Worm (Caenorhabditis elegans) whole organism, L2 larva: ENCODE results near the gene twk-4.

Source experiments
- C34F6.9 ChIP-seq: fragments of 150-350 bp; optimal IDR thresholded peaks from 2 replicates; lab custom pipeline; 2014; ENCODE audit warnings: missing biosample characterization, missing genetic modification characterization
- F13H6.1 ChIP-seq: sonication (generic microtip); optimal IDR thresholded peaks from 2 replicates; lab custom pipeline; 2016; ENCODE audit warnings: missing genetic modification characterization, missing compliant biosample characterization
- R02D3.7 ChIP-seq: fragments of 150-350 bp; optimal IDR thresholded peaks from 2 replicates; lab custom pipeline; 2014; ENCODE audit warnings: missing biosample characterization, missing genetic modification characterization
- Y55F3AM.14 ChIP-seq: fragments of 200-800 bp; sonication (Bioruptor generic); optimal IDR thresholded peaks from 2 replicates; lab custom pipeline; 2018; ENCODE audit warnings: mild to moderate bottlenecking, missing genetic modification characterization, missing compliant biosample characterization
- alr-1 ChIP-seq: fragments of 150-350 bp; optimal IDR thresholded peaks from 2 replicates; lab custom pipeline; 2014; ENCODE audit warnings: missing biosample characterization, missing genetic modification characterization
- aly-2 ChIP-seq: fragments of 150-350 bp; optimal IDR thresholded peaks from 2 replicates; lab custom pipeline; 2014; ENCODE audit warnings: missing biosample characterization, missing genetic modification characterization
- ama-1 ChIP-seq: fragments of 150-350 bp; optimal IDR thresholded peaks from 2 replicates; lab custom pipeline; 2018; ENCODE audit warnings: inconsistent platforms
- ceh-82 ChIP-seq: fragments of 150-350 bp; optimal IDR thresholded peaks from 2 replicates; lab custom pipeline; 2014; ENCODE audit warnings: missing biosample characterization, missing genetic modification characterization
- crh-2 ChIP-seq: sonication (generic microtip); optimal IDR thresholded peaks from 2 replicates; lab custom pipeline; 2017; ENCODE audit warnings: missing biosample characterization, missing genetic modification characterization
- dmd-4 ChIP-seq: sonication (generic microtip); optimal IDR thresholded peaks from 2 replicates; lab custom pipeline; 2017; ENCODE audit warnings: missing biosample characterization, missing genetic modification characterization
- elt-1 ChIP-seq: fragments of 150-350 bp; optimal IDR thresholded peaks from 2 replicates; lab custom pipeline; 2014; ENCODE audit warnings: missing biosample characterization, missing genetic modification characterization
- elt-3 ChIP-seq: sonication (generic microtip); optimal IDR thresholded peaks from 2 replicates; lab custom pipeline; 2017; ENCODE audit warnings: missing biosample characterization, missing genetic modification characterization
- fos-1 ChIP-seq: fragments of 150-350 bp; optimal IDR thresholded peaks from 2 replicates; lab custom pipeline; 2014; ENCODE audit warnings: missing biosample characterization, missing genetic modification characterization
- lin-13 ChIP-seq: fragments of 150-350 bp; optimal IDR thresholded peaks from 2 replicates; lab custom pipeline; 2014; ENCODE audit warnings: missing biosample characterization, missing genetic modification reagents, missing genetic modification characterization
- lsy-2 ChIP-seq, 2 experiments: fragments of 150-350 bp in 1 of 2; sonication (generic microtip) in 1 of 2; optimal IDR thresholded peaks; 2 replicates each; lab custom pipeline; 2014 to 2017; ENCODE audit warnings: missing biosample characterization in 2 of 2, missing genetic modification characterization in 2 of 2
- mab-5 ChIP-seq: fragments of 150-350 bp; optimal IDR thresholded peaks from 2 replicates; lab custom pipeline; 2014; ENCODE audit warnings: missing biosample characterization, missing genetic modification characterization
- mdl-1 ChIP-seq, 2 experiments: fragments of 150-350 bp in 1 of 2; sonication (generic microtip) in 1 of 2; optimal IDR thresholded peaks; 2 replicates each; lab custom pipeline; 2017; ENCODE audit warnings: missing biosample characterization in 2 of 2, missing genetic modification characterization in 2 of 2
- nhr-10 ChIP-seq: sonication (generic microtip); optimal IDR thresholded peaks from 2 replicates; lab custom pipeline; 2017; ENCODE audit warnings: missing biosample characterization, missing genetic modification characterization
- nhr-12 ChIP-seq: fragments of 150-350 bp; optimal IDR thresholded peaks from 2 replicates; lab custom pipeline; 2014; ENCODE audit warnings: missing biosample characterization, missing genetic modification characterization
- nhr-129 ChIP-seq: fragments of 150-350 bp; optimal IDR thresholded peaks from 2 replicates; lab custom pipeline; 2014; ENCODE audit warnings: missing biosample characterization, missing genetic modification characterization
- nhr-21 ChIP-seq: fragments of 150-350 bp; optimal IDR thresholded peaks from 2 replicates; lab custom pipeline; 2014; ENCODE audit warnings: missing biosample characterization, missing genetic modification characterization
- nhr-25 ChIP-seq: fragments of 150-350 bp; sonication (generic microtip); optimal IDR thresholded peaks from 3 replicates; lab custom pipeline; 2014; ENCODE audit warnings: missing biosample characterization, missing genetic modification characterization
- nhr-6 ChIP-seq: fragments of 150-350 bp; optimal IDR thresholded peaks from 2 replicates; lab custom pipeline; 2014; ENCODE audit warnings: missing biosample characterization, missing genetic modification characterization
- nhr-77 ChIP-seq: fragments of 150-350 bp; optimal IDR thresholded peaks from 2 replicates; lab custom pipeline; 2014; ENCODE audit warnings: missing biosample characterization, missing genetic modification characterization
- peb-1 ChIP-seq: fragments of 150-350 bp; optimal IDR thresholded peaks from 2 replicates; lab custom pipeline; 2014; ENCODE audit warnings: missing biosample characterization, missing genetic modification characterization
- sem-4 ChIP-seq: fragments of 150-350 bp; optimal IDR thresholded peaks from 2 replicates; lab custom pipeline; 2014; ENCODE audit warnings: missing biosample characterization, missing genetic modification reagents, missing genetic modification characterization
- skn-1 ChIP-seq: sonication (generic microtip); optimal IDR thresholded peaks from 2 replicates; lab custom pipeline; 2017; ENCODE audit warnings: missing biosample characterization, missing genetic modification characterization
- sma-3 ChIP-seq: sonication (generic microtip); optimal IDR thresholded peaks from 2 replicates; lab custom pipeline; 2016; ENCODE audit warnings: missing genetic modification reagents, missing genetic modification characterization, missing compliant biosample characterization
- sma-9 ChIP-seq, 2 experiments: fragments of 150-350 bp in 1 of 2; sonication (generic microtip) in 1 of 2; optimal IDR thresholded peaks; 2 replicates each; lab custom pipeline; 2014 to 2016; ENCODE audit warnings: missing genetic modification characterization in 2 of 2, mild to moderate bottlenecking in 1 of 2, missing biosample characterization in 1 of 2, missing compliant biosample characterization in 1 of 2, missing genetic modification reagents in 1 of 2, moderate library complexity in 1 of 2
- snpc-4 ChIP-seq: fragments of 150-350 bp; optimal IDR thresholded peaks from 2 replicates; lab custom pipeline; 2014; ENCODE audit warnings: missing biosample characterization, missing genetic modification characterization
- unc-55 ChIP-seq: fragments of 150-350 bp; sonication (generic microtip); optimal IDR thresholded peaks from 3 replicates; lab custom pipeline; 2014; ENCODE audit warnings: missing biosample characterization, missing genetic modification reagents, missing genetic modification characterization
- unc-62 ChIP-seq: fragments of 150-350 bp; optimal IDR thresholded peaks from 2 replicates; lab custom pipeline; 2014; ENCODE audit warnings: missing biosample characterization, missing genetic modification reagents, missing genetic modification characterization
- ztf-1 ChIP-seq: fragments of 200-800 bp; sonication (Bioruptor generic); conservative IDR thresholded peaks from 2 replicates; pipeline ENCODE4 v1.3.6; 2022; ENCODE audit warnings: missing genetic modification characterization, missing compliant biosample characterization
- ztf-11 ChIP-seq: sonication (generic microtip); optimal IDR thresholded peaks from 2 replicates; lab custom pipeline; 2017; ENCODE audit warnings: missing biosample characterization, missing genetic modification characterization
- ztf-4 ChIP-seq: fragments of 150-350 bp; optimal IDR thresholded peaks from 2 replicates; lab custom pipeline; 2014; ENCODE audit warnings: missing biosample characterization, missing genetic modification characterization

twk-4 gene

ce11 chrII:9222969-9223368 is 28.9 kb upstream of the twk-4 start, which contains the start of gene ZK1067.3:
TSS of gene ZK1067.3 (plus strand) at chrII:9223269.
- TF ChIP-seq nhr-10 (tag; lab: Kevin White, UChicago) (no peak), snpc-4 (no peak), C34F6.9 (tag; lab: Kevin White, UChicago) (no peak), ztf-4 (tag; lab: Kevin White, UChicago) (no peak), alr-1 (no peak), elt-3 (tag; lab: Kevin White, UChicago) (no peak), ztf-1 (GFP tag; lab: Robert Waterston, UW) (no peak), nhr-21 (tag; lab: Kevin White, UChicago) (no peak)

DNA sequence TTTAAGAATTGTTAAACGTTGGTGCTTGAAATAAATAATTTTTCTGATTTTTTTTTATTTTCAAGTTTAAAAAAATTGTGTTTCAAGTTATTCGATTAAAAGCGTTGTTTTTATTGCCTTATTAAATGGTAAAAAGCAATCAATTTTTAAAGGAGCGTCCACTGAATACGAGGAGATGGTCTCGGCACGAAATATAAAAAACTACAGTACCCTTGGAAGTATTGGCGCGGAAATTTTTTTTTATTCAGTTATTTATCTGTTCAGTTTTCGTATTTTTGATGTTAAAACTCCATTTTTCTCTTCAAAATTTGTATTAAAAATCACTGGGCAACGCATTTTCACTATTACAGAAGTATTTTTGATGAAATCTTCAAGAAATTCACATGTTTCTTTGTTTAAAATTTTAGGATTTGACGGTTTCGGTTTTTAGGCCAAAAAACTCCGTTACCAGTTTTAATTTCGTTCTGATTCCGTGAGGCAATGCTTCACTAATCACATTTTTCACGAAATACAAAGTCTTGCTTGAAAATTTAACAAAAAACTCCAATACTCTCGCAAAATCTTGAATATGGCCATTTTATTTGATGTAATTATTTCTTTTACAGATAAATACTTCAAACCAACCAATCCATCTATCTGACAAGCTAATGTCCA is 19.1 kb upstream of the twk-4 start, which contains the start of gene znfx-1:
znfx-1 (plus strand) TSS at position 604 of the 654 bp plus-strand sequence.
- TF ChIP-seq ama-1 = no peak
- TF ChIP-seq unc-55 (GFP tag; lab: Kevin White, UChicago) = peak; percentile 17
- TF ChIP-seq nhr-77 (tag; lab: Kevin White, UChicago) = no peak

DNA sequence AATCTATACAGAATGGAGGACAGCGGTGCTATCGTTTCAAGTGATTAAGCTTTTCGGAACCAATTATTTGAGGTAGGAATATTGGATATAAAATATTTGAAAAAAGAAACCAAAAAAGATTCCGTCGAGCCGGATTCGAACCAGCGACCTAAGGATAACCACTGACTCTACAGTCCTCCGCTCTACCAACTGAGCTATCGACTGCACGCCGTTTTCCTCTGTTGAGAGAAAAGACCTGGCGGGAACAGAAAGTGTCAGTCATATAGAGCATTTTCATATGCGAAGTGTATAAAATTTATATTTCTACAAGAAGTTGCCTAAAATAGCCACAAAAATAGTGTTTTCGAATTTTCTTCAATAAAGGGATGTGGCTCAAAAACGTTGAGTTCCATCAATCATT is 17.6 kb upstream of the twk-4 start:
- TF ChIP-seq fos-1 (tag; lab: Kevin White, UChicago) = peak; percentile 11
- peak in 1 of 2 experiments; percentile 62 for TF ChIP-seq lsy-2 (tag; optimal IDR thresholded peaks at IDR 0.05; lab: Kevin White, UChicago)
- TF ChIP-seq F13H6.1 (tag; lab: Kevin White, UChicago) = peak; percentile 28
- TF ChIP-seq sma-3 (GFP tag; lab: Kevin White, UChicago) = peak; percentile 38
- no peak for TF ChIP-seq nhr-77 (tag; lab: Kevin White, UChicago)
- peak; percentile 94 for TF ChIP-seq snpc-4
- peak; percentile 41 for TF ChIP-seq crh-2
- TF ChIP-seq sma-9 (GFP tag; optimal IDR thresholded peaks at IDR 0.05; lab: Kevin White, UChicago) = peak; percentile 48
- no peak for TF ChIP-seq sma-9 (tag; optimal IDR thresholded peaks at IDR 0.05; lab: Kevin White, UChicago)
- no peak for TF ChIP-seq elt-1 (tag; lab: Kevin White, UChicago)
- TF ChIP-seq mab-5 = peak; percentile 22
- TF ChIP-seq peb-1 (tag; lab: Kevin White, UChicago) = no peak

DNA sequence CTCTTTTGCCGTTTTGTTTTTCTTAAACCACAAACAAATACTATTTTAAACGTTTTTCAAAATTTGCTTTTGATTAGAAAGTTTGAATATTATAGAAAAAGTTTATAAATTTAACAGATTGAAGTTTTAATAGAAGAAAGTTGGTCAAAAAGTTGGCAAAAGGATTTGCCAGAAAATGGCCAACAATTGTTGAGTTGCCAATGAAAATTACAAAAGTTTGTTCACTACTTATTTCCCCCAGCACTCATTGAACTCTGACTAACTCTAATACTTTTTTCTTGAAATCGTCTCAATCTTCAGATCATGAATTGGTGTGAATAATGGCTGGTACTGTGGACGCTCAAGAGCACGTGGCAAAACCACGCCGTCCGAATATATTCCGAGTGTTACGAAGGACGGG is 16.0 kb upstream of the twk-4 start, which contains the start of gene ZK1067.4:
ZK1067.4 (plus strand) TSS at position 301 of the 400 bp plus-strand sequence.
- TF ChIP-seq unc-62 (GFP tag; lab: Kevin White, UChicago) (no peak), aly-2 (tag; lab: Kevin White, UChicago) (no peak), F13H6.1 (tag; lab: Kevin White, UChicago) (no peak)
- TF ChIP-seq, all 48 proteins: peak for 0

DNA sequence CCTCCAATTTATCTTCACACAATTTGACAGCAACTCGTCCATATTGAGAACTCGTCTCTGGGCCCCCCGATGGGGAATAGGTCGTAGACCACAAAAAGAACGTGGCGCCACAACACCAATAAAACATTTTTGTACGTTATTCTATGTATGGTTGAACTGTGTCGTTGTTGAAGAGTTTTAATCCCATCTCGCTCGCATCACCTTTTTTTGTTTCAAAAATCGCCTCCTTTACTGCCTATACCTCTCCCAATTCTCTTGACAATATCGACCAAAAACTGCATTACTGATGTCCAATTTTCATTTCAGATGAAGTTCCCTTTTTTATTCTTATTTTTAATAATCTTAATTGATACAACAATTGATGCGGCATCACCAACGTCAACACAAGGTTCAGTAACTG is 3.1 kb upstream of the twk-4 start, which contains the start of gene let-23:
let-23 (plus strand) TSS at position 301 of the 400 bp plus-strand sequence.
- TF ChIP-seq nhr-129 (tag; lab: Kevin White, UChicago) (no peak), elt-1 (tag; lab: Kevin White, UChicago) (no peak), ztf-1 (GFP tag; lab: Robert Waterston, UW) (no peak), mdl-1 (tag; optimal IDR thresholded peaks at IDR 0.05; lab: Kevin White, UChicago) (no peak), sem-4 (tag; lab: Kevin White, UChicago) (no peak), ztf-11 (tag; lab: Kevin White, UChicago) (no peak), R02D3.7 (tag; lab: Kevin White, UChicago) (no peak), nhr-6 (no peak), sma-3 (GFP tag; lab: Kevin White, UChicago) (no peak), unc-62 (GFP tag; lab: Kevin White, UChicago) (no peak), nhr-21 (tag; lab: Kevin White, UChicago) (no peak), nhr-12 (no peak)

ce11 chrII:9196325-9196724 is 2.2 kb upstream of the twk-4 start:
- no peak for TF ChIP-seq dmd-4 (tag; lab: Kevin White, UChicago)
- no peak for TF ChIP-seq ceh-82 (tag; lab: Kevin White, UChicago)
- TF ChIP-seq ztf-1 (GFP tag; lab: Robert Waterston, UW) = no peak
- no peak for TF ChIP-seq sma-3 (GFP tag; lab: Kevin White, UChicago)
- TF ChIP-seq nhr-10 (tag; lab: Kevin White, UChicago) = no peak
- no peak for TF ChIP-seq sem-4 (tag; lab: Kevin White, UChicago)
- TF ChIP-seq sma-9 (GFP tag; optimal IDR thresholded peaks at IDR 0.05; lab: Kevin White, UChicago) = peak; percentile 27
- no peak for TF ChIP-seq sma-9 (tag; optimal IDR thresholded peaks at IDR 0.05; lab: Kevin White, UChicago)
- no peak for TF ChIP-seq mab-5
- TF ChIP-seq Y55F3AM.14 (GFP tag; lab: Kevin White, UChicago) = no peak
- TF ChIP-seq skn-1 (tag; lab: Kevin White, UChicago) = peak; percentile 8
- no peak for TF ChIP-seq ztf-11 (tag; lab: Kevin White, UChicago)
- TF ChIP-seq unc-62 (GFP tag; lab: Kevin White, UChicago) = no peak
- TF ChIP-seq alr-1 = no peak
- no peak for TF ChIP-seq elt-3 (tag; lab: Kevin White, UChicago)
- no peak for TF ChIP-seq lin-13
- TF ChIP-seq nhr-25 (tag; lab: Kevin White, UChicago) = no peak
- TF ChIP-seq snpc-4 = no peak
- TF ChIP-seq fos-1 (tag; lab: Kevin White, UChicago) = peak; percentile 79
- no peak for TF ChIP-seq aly-2 (tag; lab: Kevin White, UChicago)
